Fruit fly (Drosophila melanogaster) Kc167 (cell line): Measurements from ENCODE around the gene CG10600.

Experiments
- Myc ChIP-seq: fragments of >200 bp; optimal IDR thresholded peaks from 2 replicates; lab custom pipeline; 2017; ENCODE audit warnings: missing external identifiers
- h ChIP-seq: fragments of >200 bp; optimal IDR thresholded peaks from 3 replicates; lab custom pipeline; 2018; ENCODE audit warnings: missing external identifiers

DNA sequence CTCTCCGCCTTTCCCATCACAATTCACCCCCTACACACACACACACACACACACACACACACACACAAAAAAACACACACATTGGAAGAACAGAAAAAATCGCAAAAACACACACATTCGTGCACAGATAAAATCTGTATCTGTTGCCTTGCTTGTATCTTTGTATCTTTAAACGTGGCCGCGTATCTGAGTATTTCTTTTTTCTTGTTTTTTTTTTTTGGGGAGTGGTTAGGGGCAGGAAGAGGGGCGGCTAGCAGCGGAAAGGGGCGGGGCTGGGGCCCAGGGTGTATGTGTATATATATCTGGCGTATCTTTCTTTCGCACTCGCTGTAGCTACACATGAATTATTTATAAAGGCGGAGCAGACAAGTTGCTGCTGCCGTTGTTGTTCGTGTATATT lies 27.1 kb upstream of the CG10600 start:
- TF ChIP-seq h (lab: Kevin White, UChicago) (no peak), Myc (no peak)
